Worm (Caenorhabditis elegans) whole organism, L4 larva: ENCODE data around the gene ckb-2.

Source experiments
- ama-1 ChIP-seq: fragments of 150-350 bp; optimal IDR thresholded peaks from 2 replicates; lab custom pipeline; 2014; ENCODE audit warnings: inconsistent platforms, mixed read lengths
- dve-1 ChIP-seq: sonication (generic microtip); optimal IDR thresholded peaks from 2 replicates; lab custom pipeline; 2017; ENCODE audit warnings: antibody characterized with exemption, mild to moderate bottlenecking, missing genetic modification characterization, missing compliant biosample characterization; ENCODE audit not compliant: insufficient read depth
- lsy-2 ChIP-seq, 2 experiments: fragments of 150-350 bp in 1 of 2; sonication (generic microtip) in 1 of 2; optimal IDR thresholded peaks; 2 replicates each; lab custom pipeline; 2014 to 2017; ENCODE audit warnings: missing biosample characterization in 2 of 2, missing genetic modification characterization in 2 of 2

ce11 chrIII:4404339-4404836 lies 36.6 kb downstream of the ckb-2 start, which contains the start of the genes R07E5.17 and snfc-5:
- TF ChIP-seq dve-1 (tag; lab: Kevin White, UChicago) = no peak
- TF ChIP-seq lsy-2 (tag; optimal IDR thresholded peaks at IDR 0.05; lab: Kevin White, UChicago) = no peak
- no peak for TF ChIP-seq ama-1 (lab: Kevin White, UChicago)
